Fruit fly (Drosophila melanogaster) whole organism, embryonic: ENCODE measurements around the gene Hecw.

Experiments used
- Ada2b ChIP-seq: fragments of 200-800 bp; sonication (Bioruptor generic); IDR thresholded peaks from 2 replicates; pipeline ENCODE4 v1.3.6; 2022; ENCODE audit warnings: missing biosample characterization, missing genetic modification characterization
- Atf-2 ChIP-seq: fragments of 200-800 bp; sonication (Bioruptor generic); optimal IDR thresholded peaks from 2 replicates; lab custom pipeline; 2016; ENCODE audit warnings: missing biosample characterization, missing genetic modification characterization
- Blimp-1 ChIP-seq: fragments of 200-800 bp; sonication (Bioruptor generic); optimal IDR thresholded peaks from 3 replicates; lab custom pipeline; 2018; ENCODE audit warnings: missing biosample characterization, missing genetic modification characterization, mild to moderate bottlenecking, moderate library complexity, missing genetic modification reagents
- CG11085 ChIP-seq: fragments of 200-800 bp; sonication (Bioruptor generic); IDR thresholded peaks from 2 replicates; pipeline ENCODE4 v1.3.6; 2022; ENCODE audit warnings: missing biosample characterization, missing genetic modification characterization
- CG12219 ChIP-seq: fragments of 200-800 bp; sonication (Bioruptor generic); optimal IDR thresholded peaks from 3 replicates; lab custom pipeline; 2018; ENCODE audit warnings: missing biosample characterization, mild to moderate bottlenecking, missing genetic modification characterization
- CG12236 ChIP-seq: fragments of 200-800 bp; sonication (Bioruptor generic); optimal IDR thresholded peaks from 2 replicates; lab custom pipeline; 2016; ENCODE audit warnings: missing biosample characterization, missing genetic modification characterization
- CG12769 ChIP-seq: fragments of 200-800 bp; sonication (Bioruptor generic); optimal IDR thresholded peaks from 2 replicates; lab custom pipeline; 2019; ENCODE audit warnings: missing biosample characterization, mild to moderate bottlenecking, missing genetic modification characterization, moderate library complexity
- CG14441 ChIP-seq: fragments of 200-800 bp; sonication (Bioruptor generic); IDR thresholded peaks from 2 replicates; pipeline ENCODE4 v1.3.6; 2022; ENCODE audit warnings: missing biosample characterization, missing genetic modification characterization
- CG2129 ChIP-seq: fragments of 200-800 bp; sonication (Bioruptor generic); IDR thresholded peaks from 2 replicates; pipeline ENCODE4 v1.3.6; 2022; ENCODE audit warnings: missing biosample characterization, missing genetic modification characterization; ENCODE audit not compliant: partially characterized antibody
- CG2678 ChIP-seq: fragments of 200-800 bp; sonication (Bioruptor generic); optimal IDR thresholded peaks from 3 replicates; lab custom pipeline; 2019; ENCODE audit warnings: missing biosample characterization, mild to moderate bottlenecking, missing genetic modification characterization, moderate library complexity
- CG2875 ChIP-seq: fragments of 200-800 bp; sonication (Bioruptor generic); optimal IDR thresholded peaks from 2 replicates; lab custom pipeline; 2017; ENCODE audit warnings: missing biosample characterization, mild to moderate bottlenecking, missing genetic modification characterization, missing genetic modification reagents
- CG33213 ChIP-seq: fragments of 200-800 bp; sonication (Bioruptor generic); optimal IDR thresholded peaks from 3 replicates; lab custom pipeline; 2016; ENCODE audit warnings: missing biosample characterization, missing genetic modification characterization
- CG34224 ChIP-seq: fragments of 200-800 bp; sonication (Bioruptor generic); IDR thresholded peaks from 3 replicates; pipeline ENCODE4 v1.3.6; 2022; ENCODE audit warnings: missing biosample characterization, missing genetic modification characterization; ENCODE audit not compliant: partially characterized antibody
- CG4404 ChIP-seq: fragments of 200-800 bp; sonication (Bioruptor generic); IDR thresholded peaks from 2 replicates; pipeline ENCODE4 v1.3.6; 2022; ENCODE audit warnings: missing biosample characterization, missing genetic modification characterization
- CG4617 ChIP-seq: fragments of 200-800 bp; sonication (Bioruptor generic); optimal IDR thresholded peaks from 3 replicates; lab custom pipeline; 2016; ENCODE audit warnings: missing biosample characterization, missing genetic modification characterization, borderline replicate concordance
- CG6175 ChIP-seq: fragments of 200-800 bp; sonication (Bioruptor generic); IDR thresholded peaks from 3 replicates; pipeline ENCODE4 v1.3.6; 2022; ENCODE audit warnings: missing biosample characterization, missing genetic modification characterization
- CG6689 ChIP-seq: fragments of 200-800 bp; sonication (Bioruptor generic); IDR thresholded peaks from 2 replicates; pipeline ENCODE4 v1.3.6; 2022; ENCODE audit warnings: missing biosample characterization, missing genetic modification characterization
- CG7745 ChIP-seq: fragments of 200-800 bp; sonication (Bioruptor generic); optimal IDR thresholded peaks from 2 replicates; lab custom pipeline; 2018; ENCODE audit warnings: missing biosample characterization, mild to moderate bottlenecking, missing genetic modification characterization, moderate library complexity
- CG8359 ChIP-seq: fragments of 200-800 bp; sonication (Bioruptor generic); optimal IDR thresholded peaks from 2 replicates; lab custom pipeline; 2017; ENCODE audit warnings: missing biosample characterization, mild to moderate bottlenecking, missing genetic modification characterization, borderline replicate concordance
- CG9797 ChIP-seq: fragments of 200-800 bp; sonication (Bioruptor generic); optimal IDR thresholded peaks from 3 replicates; lab custom pipeline; 2018; ENCODE audit warnings: missing biosample characterization, mild to moderate bottlenecking, missing genetic modification characterization
- Doc2 ChIP-seq: fragments of 200-800 bp; sonication (Bioruptor generic); IDR thresholded peaks from 2 replicates; pipeline ENCODE4 v1.3.6; 2022; ENCODE audit warnings: missing biosample characterization, missing genetic modification characterization
- Fer1 ChIP-seq: fragments of 200-800 bp; sonication (Bioruptor generic); optimal IDR thresholded peaks from 2 replicates; lab custom pipeline; 2017; ENCODE audit warnings: missing biosample characterization, mild to moderate bottlenecking, missing genetic modification characterization
- HHEX ChIP-seq: fragments of 200-800 bp; sonication (Bioruptor generic); optimal IDR thresholded peaks from 3 replicates; lab custom pipeline; 2017; ENCODE audit warnings: missing biosample characterization, mild to moderate bottlenecking, missing genetic modification characterization, missing genetic modification reagents
- HLH3B ChIP-seq: fragments of 200-800 bp; sonication (Bioruptor generic); IDR thresholded peaks from 2 replicates; pipeline ENCODE4 v1.3.6; 2022; ENCODE audit warnings: missing biosample characterization, missing genetic modification characterization
- HmgD ChIP-seq: fragments of 200-800 bp; sonication (Bioruptor generic); optimal IDR thresholded peaks from 3 replicates; lab custom pipeline; 2016; ENCODE audit warnings: missing biosample characterization, missing genetic modification characterization
- Mes4 ChIP-seq: fragments of 200-800 bp; sonication (Bioruptor generic); optimal IDR thresholded peaks from 2 replicates; lab custom pipeline; 2016; ENCODE audit warnings: missing biosample characterization, missing genetic modification characterization
- Poxn ChIP-seq: fragments of 200-800 bp; sonication (Bioruptor generic); IDR thresholded peaks from 2 replicates; pipeline ENCODE4 v1.3.6; 2022; ENCODE audit warnings: missing biosample characterization, missing genetic modification characterization
- Ravus ChIP-seq: fragments of 200-800 bp; sonication (Bioruptor generic); IDR thresholded peaks from 2 replicates; pipeline ENCODE4 v1.3.6; 2022; ENCODE audit warnings: missing biosample characterization, missing genetic modification characterization
- Scr ChIP-seq: fragments of 200-800 bp; sonication (Bioruptor generic); IDR thresholded peaks from 2 replicates; pipeline ENCODE4 v1.3.6; 2022; ENCODE audit warnings: missing biosample characterization, missing genetic modification characterization; ENCODE audit not compliant: partially characterized antibody
- Six4 ChIP-seq: fragments of 200-800 bp; sonication (Bioruptor generic); optimal IDR thresholded peaks from 2 replicates; lab custom pipeline; 2016; ENCODE audit warnings: missing biosample characterization, missing genetic modification characterization
- Ssrp ChIP-seq: fragments of 200-800 bp; sonication (Bioruptor generic); optimal IDR thresholded peaks from 2 replicates; lab custom pipeline; 2018; ENCODE audit warnings: missing biosample characterization, mild to moderate bottlenecking, missing genetic modification characterization, moderate library complexity
- crp ChIP-seq, 2 experiments: fragments of 200-800 bp; sonication (Bioruptor generic); optimal IDR thresholded peaks; 2 replicates in 1 of 2; 3 replicates in 1 of 2; lab custom pipeline; 2017; ENCODE audit warnings: missing biosample characterization in 2 of 2, missing genetic modification characterization in 2 of 2, mild to moderate bottlenecking in 1 of 2, moderate library complexity in 1 of 2
- dimm ChIP-seq: fragments of 200-800 bp; sonication (Bioruptor generic); IDR thresholded peaks from 2 replicates; pipeline ENCODE4 v1.3.6; 2022; ENCODE audit warnings: missing biosample characterization, missing genetic modification characterization
- dmrt99B ChIP-seq: fragments of 200-800 bp; sonication (Bioruptor generic); optimal IDR thresholded peaks from 2 replicates; lab custom pipeline; 2018; ENCODE audit warnings: missing biosample characterization, mild to moderate bottlenecking, missing genetic modification characterization, moderate library complexity
- dpn ChIP-seq, 2 experiments: fragments of 200-800 bp; sonication (Bioruptor generic); optimal IDR thresholded peaks; 3 replicates each; lab custom pipeline; 2016; ENCODE audit warnings: missing biosample characterization in 2 of 2, missing genetic modification characterization in 2 of 2
- dysf ChIP-seq: fragments of 200-800 bp; sonication (Bioruptor generic); IDR thresholded peaks from 3 replicates; pipeline ENCODE4 v1.3.6; 2022; ENCODE audit warnings: missing biosample characterization, missing genetic modification characterization
- eyg ChIP-seq: fragments of 200-800 bp; sonication (Bioruptor generic); optimal IDR thresholded peaks from 3 replicates; lab custom pipeline; 2016; ENCODE audit warnings: missing biosample characterization, missing genetic modification characterization
- ftz-f1 ChIP-seq: fragments of 200-800 bp; sonication (Bioruptor generic); optimal IDR thresholded peaks from 2 replicates; lab custom pipeline; 2016; ENCODE audit warnings: missing biosample characterization, missing genetic modification characterization
- gt ChIP-seq: fragments of 200-800 bp; sonication (Bioruptor generic); IDR thresholded peaks from 2 replicates; pipeline ENCODE4 v1.3.6; 2022; ENCODE audit warnings: missing biosample characterization, missing genetic modification characterization
- hbn ChIP-seq: fragments of 200-800 bp; sonication (Bioruptor generic); IDR thresholded peaks from 2 replicates; pipeline ENCODE4 v1.3.6; 2022; ENCODE audit warnings: missing biosample characterization, missing genetic modification characterization; ENCODE audit not compliant: partially characterized antibody
- jigr1 ChIP-seq: fragments of 200-800 bp; sonication (Bioruptor generic); IDR thresholded peaks from 3 replicates; pipeline ENCODE4 v1.3.6; 2022; ENCODE audit warnings: missing biosample characterization, missing genetic modification characterization
- kah ChIP-seq: fragments of 200-800 bp; sonication (Bioruptor generic); optimal IDR thresholded peaks from 2 replicates; lab custom pipeline; 2018; ENCODE audit warnings: missing biosample characterization, mild to moderate bottlenecking, missing genetic modification characterization
- luna ChIP-seq: fragments of 200-800 bp; sonication (Bioruptor generic); optimal IDR thresholded peaks from 2 replicates; lab custom pipeline; 2016; ENCODE audit warnings: missing biosample characterization, missing genetic modification characterization
- nom ChIP-seq: fragments of 200-800 bp; sonication (Bioruptor generic); optimal IDR thresholded peaks from 2 replicates; lab custom pipeline; 2017; ENCODE audit warnings: missing biosample characterization, missing genetic modification characterization, mild to moderate bottlenecking, moderate library complexity, missing genetic modification reagents
- pnt ChIP-seq: fragments of 200-800 bp; sonication (Bioruptor generic); optimal IDR thresholded peaks from 3 replicates; lab custom pipeline; 2016; ENCODE audit warnings: missing biosample characterization, missing genetic modification characterization
- slp2 ChIP-seq: fragments of 200-800 bp; sonication (Bioruptor generic); optimal IDR thresholded peaks from 2 replicates; lab custom pipeline; 2016; ENCODE audit warnings: missing biosample characterization, missing genetic modification characterization
- so ChIP-seq: fragments of 200-800 bp; sonication (Bioruptor generic); IDR thresholded peaks from 3 replicates; pipeline ENCODE4 v1.3.6; 2022; ENCODE audit warnings: missing biosample characterization, missing genetic modification characterization
- tio ChIP-seq: fragments of 200-800 bp; sonication (Bioruptor generic); optimal IDR thresholded peaks from 2 replicates; lab custom pipeline; 2017; ENCODE audit warnings: missing biosample characterization, missing genetic modification characterization, inconsistent platforms
- tna ChIP-seq: fragments of 200-800 bp; sonication (Bioruptor generic); IDR thresholded peaks from 2 replicates; pipeline ENCODE4 v1.3.6; 2022; ENCODE audit warnings: missing biosample characterization, missing genetic modification characterization; ENCODE audit not compliant: partially characterized antibody

Gene Hecw

DNA sequence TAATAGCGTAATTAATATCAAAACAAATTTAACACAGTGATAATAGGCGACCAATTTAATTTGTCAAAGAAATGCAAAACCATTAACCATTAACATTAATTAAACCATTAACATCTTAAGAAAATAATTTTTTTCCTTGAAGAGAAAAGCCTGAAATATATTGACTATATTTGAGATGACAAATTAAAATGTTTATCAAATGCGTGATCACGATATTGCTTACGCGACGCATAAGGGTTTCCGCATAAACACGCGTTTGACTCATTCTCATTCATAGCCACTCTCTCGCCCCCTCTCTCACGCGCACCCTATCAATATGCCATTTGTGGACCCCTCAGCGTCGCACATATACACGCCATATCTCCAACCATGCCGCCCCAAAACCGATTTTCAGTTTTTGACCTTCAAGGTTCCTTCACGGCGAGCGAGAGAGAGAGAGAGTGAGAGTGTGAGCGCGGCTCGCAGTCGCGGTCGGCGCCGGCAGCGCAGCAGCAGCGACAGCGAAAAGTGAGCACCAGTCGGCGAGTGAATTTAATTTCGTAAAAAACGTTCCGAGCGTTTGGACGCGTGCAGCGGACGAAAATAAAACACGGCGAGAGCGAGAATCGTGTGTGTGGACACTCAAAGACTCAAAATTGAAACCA is 23.3 kb upstream of the Hecw start, which contains the start of gene Hex-A (continued):
- TF ChIP-seq luna (GFP tag; lab: Kevin White, UChicago), result peak; percentile 82
- peak; percentile 95 for TF ChIP-seq nom (GFP tag; lab: Kevin White, UChicago)
- no peak for TF ChIP-seq hbn
- TF ChIP-seq HmgD (GFP tag; lab: Kevin White, UChicago), result peak; percentile 76
- no peak for TF ChIP-seq CG7745 (tag; lab: Kevin White, UChicago)
- TF ChIP-seq CG8359 (GFP tag; lab: Kevin White, UChicago), result peak; percentile 87
- peak; percentile 90 for TF ChIP-seq CG12236 (GFP tag; lab: Kevin White, UChicago)
- peak; percentile 98 for TF ChIP-seq dmrt99B (tag; lab: Kevin White, UChicago)
- TF ChIP-seq pnt (GFP tag; lab: Kevin White, UChicago), result peak; percentile 82
- peak; percentile 87 for TF ChIP-seq Six4 (GFP tag; lab: Kevin White, UChicago)
- peak; percentile 51 for TF ChIP-seq CG4404 (GFP tag; lab: Robert Waterston, UW)
- TF ChIP-seq CG12219, result peak; percentile 98
- TF ChIP-seq kah (GFP tag; lab: Kevin White, UChicago), result peak; percentile 92
- peak; percentile 96 for TF ChIP-seq dysf
- peak; percentile 60 for TF ChIP-seq Ravus (GFP tag; lab: Robert Waterston, UW)
- peak; percentile 87 to 96 for TF ChIP-seq dpn (GFP tag; optimal IDR thresholded peaks at IDR 0.05; lab: Kevin White, UChicago)
- peak; percentile 44 for TF ChIP-seq CG9797 (GFP tag; lab: Kevin White, UChicago)
- peak; percentile 80 for TF ChIP-seq dimm
- peak; percentile 96 for TF ChIP-seq HHEX (GFP tag; lab: Kevin White, UChicago)
- TF ChIP-seq ftz-f1 (GFP tag; lab: Kevin White, UChicago), result peak; percentile 99
- TF ChIP-seq Mes4 (GFP tag; lab: Kevin White, UChicago), result peak; percentile 88
- peak; percentile 60 for TF ChIP-seq CG34224
- peak; percentile 91 for TF ChIP-seq Ada2b (GFP tag; lab: Robert Waterston, UW)
- peak; percentile 83 for TF ChIP-seq CG14441 (GFP tag; lab: Robert Waterston, UW)
- peak; percentile 83; the same call in 2 of the 3 replicates for TF ChIP-seq CG6175 (GFP tag; lab: Robert Waterston, UW)
- TF ChIP-seq CG4617 (GFP tag; lab: Kevin White, UChicago), result peak; percentile 60
- TF ChIP-seq tna (GFP tag; lab: Robert Waterston, UW), result no peak; the same call in 1 of the 2 replicates
- peak; percentile 99 for TF ChIP-seq CG2678 (tag; lab: Kevin White, UChicago)
- peak in 1 of 2 experiments; percentile 69 for TF ChIP-seq crp (GFP tag; optimal IDR thresholded peaks at IDR 0.05; lab: Kevin White, UChicago)
- TF ChIP-seq gt (GFP tag; lab: Robert Waterston, UW), result peak; percentile 82
- TF ChIP-seq Poxn (GFP tag; lab: Robert Waterston, UW), result peak; percentile 59
- peak; percentile 67; the same call in 2 of the 3 replicates for TF ChIP-seq jigr1
- TF ChIP-seq CG6689 (GFP tag; lab: Robert Waterston, UW), result peak; percentile 90
- TF ChIP-seq CG2875 (GFP tag; lab: Kevin White, UChicago), result peak; percentile 88
- peak; percentile 91 for TF ChIP-seq Atf-2 (GFP tag; lab: Kevin White, UChicago)
- TF ChIP-seq CG33213 (GFP tag; lab: Kevin White, UChicago), result peak; percentile 89
- peak; percentile 94 for TF ChIP-seq CG12769
- peak; percentile 74 for TF ChIP-seq Doc2 (GFP tag; lab: Robert Waterston, UW)
- peak; percentile 87 for TF ChIP-seq eyg (GFP tag; lab: Kevin White, UChicago)
- TF ChIP-seq slp2 (GFP tag; lab: Kevin White, UChicago), result peak; percentile 92
- peak; percentile 66 for TF ChIP-seq CG11085 (GFP tag; lab: Robert Waterston, UW)
- peak; percentile 94 for TF ChIP-seq so (GFP tag; lab: Robert Waterston, UW)
- no peak for TF ChIP-seq Scr
- peak; percentile 97 for TF ChIP-seq Ssrp (tag; lab: Kevin White, UChicago)
- TF ChIP-seq Fer1, result peak; percentile 99
- peak; percentile 94 for TF ChIP-seq Blimp-1 (GFP tag; lab: Kevin White, UChicago)
- TF ChIP-seq CG2129, result no peak
- TF ChIP-seq tio, result peak; percentile 85
- peak; percentile 91 for TF ChIP-seq HLH3B (GFP tag; lab: Robert Waterston, UW)
